Worm (Caenorhabditis elegans) whole organism, L2 larva: ENCODE results near the gene lin-42.
A peak's percentile ranks its signal among the peaks of the same experiment; 100 is the strongest.

Experiments
- C34F6.9 ChIP-seq: fragments of 150-350 bp; optimal IDR thresholded peaks from 2 replicates; lab custom pipeline; 2014; ENCODE audit warnings: missing biosample characterization, missing genetic modification characterization
- F13H6.1 ChIP-seq: sonication (generic microtip); optimal IDR thresholded peaks from 2 replicates; lab custom pipeline; 2016; ENCODE audit warnings: missing genetic modification characterization, missing compliant biosample characterization
- R02D3.7 ChIP-seq: fragments of 150-350 bp; optimal IDR thresholded peaks from 2 replicates; lab custom pipeline; 2014; ENCODE audit warnings: missing biosample characterization, missing genetic modification characterization
- Y55F3AM.14 ChIP-seq: fragments of 200-800 bp; sonication (Bioruptor generic); optimal IDR thresholded peaks from 2 replicates; lab custom pipeline; 2018; ENCODE audit warnings: mild to moderate bottlenecking, missing genetic modification characterization, missing compliant biosample characterization
- ZK546.5 ChIP-seq: sonication (generic microtip); optimal IDR thresholded peaks from 2 replicates; lab custom pipeline; 2017; ENCODE audit warnings: missing biosample characterization, missing genetic modification characterization
- alr-1 ChIP-seq: fragments of 150-350 bp; optimal IDR thresholded peaks from 2 replicates; lab custom pipeline; 2014; ENCODE audit warnings: missing biosample characterization, missing genetic modification characterization
- aly-2 ChIP-seq: fragments of 150-350 bp; optimal IDR thresholded peaks from 2 replicates; lab custom pipeline; 2014; ENCODE audit warnings: missing biosample characterization, missing genetic modification characterization
- ama-1 ChIP-seq: fragments of 150-350 bp; optimal IDR thresholded peaks from 2 replicates; lab custom pipeline; 2018; ENCODE audit warnings: inconsistent platforms
- blmp-1 ChIP-seq: sonication (generic microtip); optimal IDR thresholded peaks from 2 replicates; lab custom pipeline; 2017; ENCODE audit warnings: missing genetic modification characterization, mild to moderate bottlenecking, missing compliant biosample characterization, antibody characterized with exemption, moderate library complexity; ENCODE audit not compliant: insufficient read depth
- ceh-16 ChIP-seq: fragments of 150-350 bp; optimal IDR thresholded peaks from 2 replicates; lab custom pipeline; 2014; ENCODE audit warnings: missing biosample characterization, missing genetic modification characterization
- ceh-82 ChIP-seq: fragments of 150-350 bp; optimal IDR thresholded peaks from 2 replicates; lab custom pipeline; 2014; ENCODE audit warnings: missing biosample characterization, missing genetic modification characterization
- crh-2 ChIP-seq: sonication (generic microtip); optimal IDR thresholded peaks from 2 replicates; lab custom pipeline; 2017; ENCODE audit warnings: missing biosample characterization, missing genetic modification characterization
- dmd-4 ChIP-seq: sonication (generic microtip); optimal IDR thresholded peaks from 2 replicates; lab custom pipeline; 2017; ENCODE audit warnings: missing biosample characterization, missing genetic modification characterization
- egl-27 ChIP-seq: sonication (generic microtip); optimal IDR thresholded peaks from 3 replicates; lab custom pipeline; 2017; ENCODE audit warnings: missing biosample characterization, missing genetic modification reagents, missing genetic modification characterization
- elt-1 ChIP-seq: fragments of 150-350 bp; optimal IDR thresholded peaks from 2 replicates; lab custom pipeline; 2014; ENCODE audit warnings: missing biosample characterization, missing genetic modification characterization
- elt-3 ChIP-seq: sonication (generic microtip); optimal IDR thresholded peaks from 2 replicates; lab custom pipeline; 2017; ENCODE audit warnings: missing biosample characterization, missing genetic modification characterization
- fos-1 ChIP-seq: fragments of 150-350 bp; optimal IDR thresholded peaks from 2 replicates; lab custom pipeline; 2014; ENCODE audit warnings: missing biosample characterization, missing genetic modification characterization
- gmeb-1 ChIP-seq: fragments of 150-350 bp; optimal IDR thresholded peaks from 2 replicates; lab custom pipeline; 2014; ENCODE audit warnings: missing biosample characterization, missing genetic modification characterization
- lin-11 ChIP-seq: fragments of 150-350 bp; sonication (generic microtip); optimal IDR thresholded peaks from 2 replicates; lab custom pipeline; 2014; ENCODE audit warnings: missing biosample characterization, missing genetic modification characterization, inconsistent platforms, mixed read lengths
- lin-13 ChIP-seq: fragments of 150-350 bp; optimal IDR thresholded peaks from 2 replicates; lab custom pipeline; 2014; ENCODE audit warnings: missing biosample characterization, missing genetic modification reagents, missing genetic modification characterization
- lin-39 ChIP-seq: fragments of 150-350 bp; optimal IDR thresholded peaks from 2 replicates; lab custom pipeline; 2014; ENCODE audit warnings: missing biosample characterization, missing genetic modification reagents, missing genetic modification characterization
- lsy-2 ChIP-seq, 2 experiments: fragments of 150-350 bp in 1 of 2; sonication (generic microtip) in 1 of 2; optimal IDR thresholded peaks; 2 replicates each; lab custom pipeline; 2014 to 2017; ENCODE audit warnings: missing biosample characterization in 2 of 2, missing genetic modification characterization in 2 of 2
- mab-5 ChIP-seq: fragments of 150-350 bp; optimal IDR thresholded peaks from 2 replicates; lab custom pipeline; 2014; ENCODE audit warnings: missing biosample characterization, missing genetic modification characterization
- mbf-1 ChIP-seq: sonication (generic microtip); optimal IDR thresholded peaks from 2 replicates; lab custom pipeline; 2017; ENCODE audit warnings: missing biosample characterization, missing genetic modification characterization
- mdl-1 ChIP-seq, 2 experiments: fragments of 150-350 bp in 1 of 2; sonication (generic microtip) in 1 of 2; optimal IDR thresholded peaks; 2 replicates each; lab custom pipeline; 2017; ENCODE audit warnings: missing biosample characterization in 2 of 2, missing genetic modification characterization in 2 of 2
- nhr-10 ChIP-seq: sonication (generic microtip); optimal IDR thresholded peaks from 2 replicates; lab custom pipeline; 2017; ENCODE audit warnings: missing biosample characterization, missing genetic modification characterization
- nhr-11 ChIP-seq: fragments of 150-350 bp; optimal IDR thresholded peaks from 2 replicates; lab custom pipeline; 2014; ENCODE audit warnings: missing biosample characterization, missing genetic modification characterization
- nhr-12 ChIP-seq: fragments of 150-350 bp; optimal IDR thresholded peaks from 2 replicates; lab custom pipeline; 2014; ENCODE audit warnings: missing biosample characterization, missing genetic modification characterization
- nhr-129 ChIP-seq: fragments of 150-350 bp; optimal IDR thresholded peaks from 2 replicates; lab custom pipeline; 2014; ENCODE audit warnings: missing biosample characterization, missing genetic modification characterization
- nhr-21 ChIP-seq: fragments of 150-350 bp; optimal IDR thresholded peaks from 2 replicates; lab custom pipeline; 2014; ENCODE audit warnings: missing biosample characterization, missing genetic modification characterization
- nhr-23 ChIP-seq: fragments of 150-350 bp; optimal IDR thresholded peaks from 2 replicates; lab custom pipeline; 2014; ENCODE audit warnings: missing biosample characterization, missing genetic modification reagents, missing genetic modification characterization
- nhr-237 ChIP-seq: fragments of 150-350 bp; optimal IDR thresholded peaks from 2 replicates; lab custom pipeline; 2014; ENCODE audit warnings: missing biosample characterization, missing genetic modification characterization
- nhr-25 ChIP-seq: fragments of 150-350 bp; sonication (generic microtip); optimal IDR thresholded peaks from 3 replicates; lab custom pipeline; 2014; ENCODE audit warnings: missing biosample characterization, missing genetic modification characterization
- nhr-6 ChIP-seq: fragments of 150-350 bp; optimal IDR thresholded peaks from 2 replicates; lab custom pipeline; 2014; ENCODE audit warnings: missing biosample characterization, missing genetic modification characterization
- nhr-77 ChIP-seq: fragments of 150-350 bp; optimal IDR thresholded peaks from 2 replicates; lab custom pipeline; 2014; ENCODE audit warnings: missing biosample characterization, missing genetic modification characterization
- peb-1 ChIP-seq: fragments of 150-350 bp; optimal IDR thresholded peaks from 2 replicates; lab custom pipeline; 2014; ENCODE audit warnings: missing biosample characterization, missing genetic modification characterization
- sem-4 ChIP-seq: fragments of 150-350 bp; optimal IDR thresholded peaks from 2 replicates; lab custom pipeline; 2014; ENCODE audit warnings: missing biosample characterization, missing genetic modification reagents, missing genetic modification characterization
- skn-1 ChIP-seq: sonication (generic microtip); optimal IDR thresholded peaks from 2 replicates; lab custom pipeline; 2017; ENCODE audit warnings: missing biosample characterization, missing genetic modification characterization
- sma-3 ChIP-seq: sonication (generic microtip); optimal IDR thresholded peaks from 2 replicates; lab custom pipeline; 2016; ENCODE audit warnings: missing genetic modification reagents, missing genetic modification characterization, missing compliant biosample characterization
- sma-9 ChIP-seq, 2 experiments: fragments of 150-350 bp in 1 of 2; sonication (generic microtip) in 1 of 2; optimal IDR thresholded peaks; 2 replicates each; lab custom pipeline; 2014 to 2016; ENCODE audit warnings: missing genetic modification characterization in 2 of 2, mild to moderate bottlenecking in 1 of 2, missing biosample characterization in 1 of 2, missing compliant biosample characterization in 1 of 2, missing genetic modification reagents in 1 of 2, moderate library complexity in 1 of 2
- snpc-4 ChIP-seq: fragments of 150-350 bp; optimal IDR thresholded peaks from 2 replicates; lab custom pipeline; 2014; ENCODE audit warnings: missing biosample characterization, missing genetic modification characterization
- unc-39 ChIP-seq: fragments of 150-350 bp; optimal IDR thresholded peaks from 2 replicates; lab custom pipeline; 2014; ENCODE audit warnings: missing biosample characterization, missing genetic modification characterization
- unc-55 ChIP-seq: fragments of 150-350 bp; sonication (generic microtip); optimal IDR thresholded peaks from 3 replicates; lab custom pipeline; 2014; ENCODE audit warnings: missing biosample characterization, missing genetic modification reagents, missing genetic modification characterization
- unc-62 ChIP-seq: fragments of 150-350 bp; optimal IDR thresholded peaks from 2 replicates; lab custom pipeline; 2014; ENCODE audit warnings: missing biosample characterization, missing genetic modification reagents, missing genetic modification characterization
- zag-1 ChIP-seq: fragments of 150-350 bp; optimal IDR thresholded peaks from 2 replicates; lab custom pipeline; 2014; ENCODE audit warnings: missing biosample characterization, missing genetic modification characterization
- ztf-1 ChIP-seq: fragments of 200-800 bp; sonication (Bioruptor generic); conservative IDR thresholded peaks from 2 replicates; pipeline ENCODE4 v1.3.6; 2022; ENCODE audit warnings: missing genetic modification characterization, missing compliant biosample characterization
- ztf-11 ChIP-seq: sonication (generic microtip); optimal IDR thresholded peaks from 2 replicates; lab custom pipeline; 2017; ENCODE audit warnings: missing biosample characterization, missing genetic modification characterization
- ztf-4 ChIP-seq: fragments of 150-350 bp; optimal IDR thresholded peaks from 2 replicates; lab custom pipeline; 2014; ENCODE audit warnings: missing biosample characterization, missing genetic modification characterization

Gene lin-42

ce11 chrII:1239433-1240020, 12.6 kb downstream of the lin-42 start:
- TF ChIP-seq nhr-11 (tag; lab: Kevin White, UChicago): peak; percentile 51
- no peak for TF ChIP-seq nhr-25 (tag; lab: Kevin White, UChicago)
- no peak for TF ChIP-seq mbf-1 (tag; lab: Kevin White, UChicago)
- no peak for TF ChIP-seq sem-4 (tag; lab: Kevin White, UChicago)
- TF ChIP-seq nhr-21: peak; percentile 52
- no peak for TF ChIP-seq mab-5 (tag; lab: Kevin White, UChicago)
- no peak for TF ChIP-seq R02D3.7 (tag; lab: Kevin White, UChicago)
- TF ChIP-seq unc-39 (tag; lab: Kevin White, UChicago): no peak
- TF ChIP-seq skn-1 (tag; lab: Kevin White, UChicago): no peak
- TF ChIP-seq unc-55 (GFP tag; lab: Kevin White, UChicago): no peak
- TF ChIP-seq Y55F3AM.14 (GFP tag; lab: Kevin White, UChicago): no peak
- TF ChIP-seq alr-1: no peak
- no peak for TF ChIP-seq nhr-129 (tag; lab: Kevin White, UChicago)
- no peak for TF ChIP-seq elt-3 (tag; lab: Kevin White, UChicago)
- no peak for TF ChIP-seq lin-39 (tag; lab: Kevin White, UChicago)
- peak; percentile 62 for TF ChIP-seq zag-1 (tag; lab: Kevin White, UChicago)
- TF ChIP-seq crh-2: no peak
- no peak for TF ChIP-seq C34F6.9 (tag; lab: Kevin White, UChicago)
- peak; percentile 63 for TF ChIP-seq sma-9 (GFP tag; optimal IDR thresholded peaks at IDR 0.05; lab: Kevin White, UChicago)
- no peak for TF ChIP-seq sma-9 (tag; optimal IDR thresholded peaks at IDR 0.05; lab: Kevin White, UChicago)
- TF ChIP-seq nhr-10 (tag; lab: Kevin White, UChicago): no peak
- no peak for TF ChIP-seq lin-13 (GFP tag; lab: Kevin White, UChicago)
- no peak for TF ChIP-seq snpc-4 (tag; lab: Kevin White, UChicago)
- TF ChIP-seq lin-11 (tag; lab: Kevin White, UChicago): no peak
- TF ChIP-seq mdl-1 (tag; optimal IDR thresholded peaks at IDR 0.05; lab: Kevin White, UChicago): peak; percentile 19 to 31
- no peak for TF ChIP-seq nhr-23 (tag; lab: Kevin White, UChicago)
- no peak for TF ChIP-seq ztf-11
- TF ChIP-seq aly-2: no peak
- TF ChIP-seq dmd-4 (tag; lab: Kevin White, UChicago): no peak
- no peak for TF ChIP-seq nhr-77 (tag; lab: Kevin White, UChicago)
- TF ChIP-seq elt-1 (tag; lab: Kevin White, UChicago): no peak
- TF ChIP-seq fos-1 (tag; lab: Kevin White, UChicago): peak; percentile 50
- TF ChIP-seq peb-1 (tag; lab: Kevin White, UChicago): no peak
- TF ChIP-seq nhr-237: no peak
- no peak for TF ChIP-seq blmp-1 (tag; lab: Kevin White, UChicago)
- peak; percentile 37 for TF ChIP-seq egl-27 (tag; lab: Kevin White, UChicago)
- peak; percentile 88 for TF ChIP-seq F13H6.1 (tag; lab: Kevin White, UChicago)
- TF ChIP-seq ceh-16: no peak
- TF ChIP-seq gmeb-1 (tag; lab: Kevin White, UChicago): no peak
- TF ChIP-seq nhr-6 (tag; lab: Kevin White, UChicago): no peak
- TF ChIP-seq ztf-1: no peak
- TF ChIP-seq ztf-4 (tag; lab: Kevin White, UChicago): no peak
- TF ChIP-seq ama-1 (lab: Kevin White, UChicago): no peak
- no peak for TF ChIP-seq unc-62 (GFP tag; lab: Kevin White, UChicago)
- TF ChIP-seq sma-3 (GFP tag; lab: Kevin White, UChicago): peak; percentile 18
- no peak for TF ChIP-seq nhr-12 (tag; lab: Kevin White, UChicago)
- no peak for TF ChIP-seq ZK546.5 (tag; lab: Kevin White, UChicago)
- TF ChIP-seq ceh-82 (tag; lab: Kevin White, UChicago): no peak
- TF ChIP-seq lsy-2 (tag; optimal IDR thresholded peaks at IDR 0.05; lab: Kevin White, UChicago): peak in 1 of 2 experiments; percentile 57
